Worm (Caenorhabditis elegans): ENCODE measurements around the gene sto-4.

- no peak for TF ChIP-seq klf-2 (GFP tag; conservative IDR thresholded peaks at IDR 0.05)
- no peak for TF ChIP-seq flt-1 (GFP tag; IDR thresholded peaks at IDR 0.05)
- TF ChIP-seq cog-1 (tag; optimal IDR thresholded peaks at IDR 0.05): no peak
- no peak for TF ChIP-seq ztf-29 (GFP tag; IDR thresholded peaks at IDR 0.05)
- TF ChIP-seq ref-1 (GFP tag; conservative IDR thresholded peaks at IDR 0.05): no peak
Observed at ce11 chrX:11624621-11625020, 19.3 kb upstream of the sto-4 start.
